Worm (Caenorhabditis elegans) whole organism, late embryonic: ENCODE measurements around the gene srp-1.

ENCODE experiments used
- K02D7.2 ChIP-seq: sonication (generic microtip); optimal IDR thresholded peaks from 2 replicates; lab custom pipeline; 2017; ENCODE audit warnings: mild to moderate bottlenecking, missing genetic modification characterization, missing compliant biosample characterization
- T23F11.4 ChIP-seq: fragments of 200-800 bp; sonication (Bioruptor generic); optimal IDR thresholded peaks from 2 replicates; lab custom pipeline; 2018; ENCODE audit warnings: mild to moderate bottlenecking, missing genetic modification characterization, missing compliant biosample characterization
- Y22D7AL.16 ChIP-seq: sonication (generic microtip); optimal IDR thresholded peaks from 2 replicates; lab custom pipeline; 2016; ENCODE audit warnings: missing genetic modification characterization, missing compliant biosample characterization
- ahr-1 ChIP-seq: sonication (generic microtip); optimal IDR thresholded peaks from 2 replicates; lab custom pipeline; 2016; ENCODE audit warnings: missing genetic modification characterization, missing compliant biosample characterization
- ama-1 ChIP-seq: fragments of 150-350 bp; optimal IDR thresholded peaks from 2 replicates; lab custom pipeline; 2014
- ceh-14 ChIP-seq: sonication (generic microtip); optimal IDR thresholded peaks from 2 replicates; lab custom pipeline; 2016; ENCODE audit warnings: missing genotype, missing genetic modification characterization, missing compliant biosample characterization
- ceh-19 ChIP-seq: fragments of 200-800 bp; sonication (Bioruptor generic); optimal IDR thresholded peaks from 2 replicates; lab custom pipeline; 2018; ENCODE audit warnings: mild to moderate bottlenecking, missing genetic modification characterization, missing compliant biosample characterization
- ceh-2 ChIP-seq: sonication (generic microtip); optimal IDR thresholded peaks from 2 replicates; lab custom pipeline; 2016; ENCODE audit warnings: missing genotype, missing genetic modification characterization, missing compliant biosample characterization
- ceh-24 ChIP-seq: sonication (generic microtip); optimal IDR thresholded peaks from 2 replicates; lab custom pipeline; 2016; ENCODE audit warnings: mild to moderate bottlenecking, missing genetic modification characterization, missing compliant biosample characterization
- ceh-34 ChIP-seq: sonication (generic microtip); optimal IDR thresholded peaks from 2 replicates; lab custom pipeline; 2016; ENCODE audit warnings: mild to moderate bottlenecking, missing genetic modification characterization, missing compliant biosample characterization
- ceh-48 ChIP-seq: sonication (generic microtip); optimal IDR thresholded peaks from 2 replicates; lab custom pipeline; 2016; ENCODE audit warnings: missing genetic modification characterization, inconsistent platforms, missing compliant biosample characterization
- ceh-9 ChIP-seq: sonication (generic microtip); optimal IDR thresholded peaks from 2 replicates; lab custom pipeline; 2016; ENCODE audit warnings: mild to moderate bottlenecking, missing genetic modification characterization, inconsistent platforms, missing compliant biosample characterization
- che-1 ChIP-seq: sonication (generic microtip); optimal IDR thresholded peaks from 2 replicates; lab custom pipeline; 2016; ENCODE audit warnings: mild to moderate bottlenecking, missing genetic modification characterization, missing compliant biosample characterization
- dmd-4 ChIP-seq: sonication (generic microtip); optimal IDR thresholded peaks from 2 replicates; lab custom pipeline; 2016; ENCODE audit warnings: borderline replicate concordance, missing genetic modification characterization, missing compliant biosample characterization
- elt-4 ChIP-seq: sonication (generic microtip); optimal IDR thresholded peaks from 2 replicates; lab custom pipeline; 2016; ENCODE audit warnings: missing genetic modification characterization, missing compliant biosample characterization
- ets-4 ChIP-seq: sonication (generic microtip); optimal IDR thresholded peaks from 2 replicates; lab custom pipeline; 2016; ENCODE audit warnings: missing genetic modification characterization, missing compliant biosample characterization
- eyg-1 ChIP-seq: sonication (generic microtip); optimal IDR thresholded peaks from 2 replicates; lab custom pipeline; 2016; ENCODE audit warnings: missing genotype, missing genetic modification characterization, missing compliant biosample characterization
- fax-1 ChIP-seq: sonication (generic microtip); optimal IDR thresholded peaks from 2 replicates; lab custom pipeline; 2016; ENCODE audit warnings: missing genotype, missing genetic modification characterization, missing compliant biosample characterization
- fkh-10 ChIP-seq: fragments of 150-350 bp; optimal IDR thresholded peaks from 2 replicates; lab custom pipeline; 2014; ENCODE audit warnings: missing biosample characterization, missing genetic modification reagents, missing genetic modification characterization
- fkh-6 ChIP-seq: sonication (generic microtip); optimal IDR thresholded peaks from 2 replicates; lab custom pipeline; 2016; ENCODE audit warnings: missing genetic modification characterization, missing compliant biosample characterization
- gmeb-2 ChIP-seq: sonication (generic microtip); optimal IDR thresholded peaks from 2 replicates; lab custom pipeline; 2016; ENCODE audit warnings: missing genetic modification characterization, inconsistent platforms, missing compliant biosample characterization
- hlh-30 ChIP-seq: sonication (generic microtip); optimal IDR thresholded peaks from 2 replicates; lab custom pipeline; 2017; ENCODE audit warnings: antibody characterized with exemption, missing genetic modification characterization, missing compliant biosample characterization; ENCODE audit not compliant: insufficient read depth
- hlh-8 ChIP-seq: sonication (generic microtip); optimal IDR thresholded peaks from 2 replicates; lab custom pipeline; 2016; ENCODE audit warnings: missing genotype, missing genetic modification characterization, missing compliant biosample characterization
- lim-6 ChIP-seq: sonication (generic microtip); optimal IDR thresholded peaks from 2 replicates; lab custom pipeline; 2016; ENCODE audit warnings: missing genetic modification characterization, missing compliant biosample characterization
- nhr-11 ChIP-seq: fragments of 150-350 bp; optimal IDR thresholded peaks from 2 replicates; lab custom pipeline; 2014; ENCODE audit warnings: missing biosample characterization, missing genetic modification characterization
- odd-2 ChIP-seq: sonication (generic microtip); optimal IDR thresholded peaks from 2 replicates; lab custom pipeline; 2017; ENCODE audit warnings: antibody characterized with exemption, mild to moderate bottlenecking, missing genetic modification characterization, missing compliant biosample characterization
- pag-3 ChIP-seq: sonication (generic microtip); optimal IDR thresholded peaks from 2 replicates; lab custom pipeline; 2016; ENCODE audit warnings: missing compliant biosample characterization, missing genetic modification characterization, borderline replicate concordance
- pat-9 ChIP-seq: fragments of 200-800 bp; sonication (Bioruptor generic); optimal IDR thresholded peaks from 2 replicates; lab custom pipeline; 2018; ENCODE audit warnings: mild to moderate bottlenecking, missing genetic modification characterization, moderate library complexity, missing compliant biosample characterization
- pros-1 ChIP-seq: fragments of 150-350 bp; optimal IDR thresholded peaks from 2 replicates; lab custom pipeline; 2014; ENCODE audit warnings: missing biosample characterization, missing genetic modification reagents, missing genetic modification characterization
- ref-2 ChIP-seq: sonication (generic microtip); optimal IDR thresholded peaks from 2 replicates; lab custom pipeline; 2016; ENCODE audit warnings: missing genetic modification characterization, missing compliant biosample characterization
- rnt-1 ChIP-seq: sonication (generic microtip); optimal IDR thresholded peaks from 2 replicates; lab custom pipeline; 2016; ENCODE audit warnings: missing genetic modification characterization, missing compliant biosample characterization
- sdc-2 ChIP-seq: sonication (generic microtip); optimal IDR thresholded peaks from 2 replicates; lab custom pipeline; 2016; ENCODE audit warnings: missing genotype, missing genetic modification characterization, missing compliant biosample characterization
- syd-9 ChIP-seq: sonication (generic microtip); optimal IDR thresholded peaks from 2 replicates; lab custom pipeline; 2016; ENCODE audit warnings: mild to moderate bottlenecking, missing genetic modification characterization, moderate library complexity, missing compliant biosample characterization
- tbx-2 ChIP-seq: sonication (generic microtip); optimal IDR thresholded peaks from 2 replicates; lab custom pipeline; 2016; ENCODE audit warnings: missing genetic modification characterization, missing compliant biosample characterization
- unc-55 ChIP-seq: sonication (generic microtip); optimal IDR thresholded peaks from 2 replicates; lab custom pipeline; 2017; ENCODE audit warnings: missing biosample characterization, missing genetic modification reagents, missing genetic modification characterization
- ztf-16 ChIP-seq: sonication (generic microtip); optimal IDR thresholded peaks from 2 replicates; lab custom pipeline; 2017; ENCODE audit warnings: missing genetic modification characterization, missing compliant biosample characterization

The srp-1 gene

DNA sequence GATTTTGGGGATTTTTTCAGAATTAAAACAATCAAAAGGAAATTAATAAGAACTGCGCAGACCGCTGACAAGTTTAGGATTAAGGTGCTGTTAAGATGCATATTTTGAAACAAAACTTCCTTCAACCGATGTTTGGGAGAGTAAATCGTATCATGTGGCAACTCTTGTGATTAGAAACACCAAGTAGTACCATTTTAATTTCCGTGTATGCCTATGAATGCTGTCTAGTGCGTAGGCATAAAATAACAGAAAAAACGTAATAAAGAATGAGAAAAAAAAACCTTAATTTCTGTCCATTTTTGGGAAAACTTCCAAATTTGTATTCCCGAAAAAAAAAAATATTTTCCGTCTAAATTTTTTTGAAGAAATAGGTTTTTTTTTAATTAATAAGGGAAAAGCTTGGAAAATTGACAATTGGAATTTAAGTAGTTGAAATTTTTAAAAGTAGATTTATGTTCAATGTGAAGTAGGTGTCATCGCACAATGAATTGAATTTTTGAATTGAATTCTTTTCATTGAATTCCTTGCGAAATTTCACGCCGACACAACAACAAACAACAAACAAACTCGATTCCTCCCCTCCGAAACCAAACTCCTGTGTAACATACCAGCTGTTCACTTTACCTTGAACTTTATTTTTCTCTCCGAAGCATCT is at the start of gene srp-1, which contains the start of gene str-262:
Gene srp-1, plus strand, starts transcription at position 605 of the 655 bp plus-strand sequence.
Gene str-262, minus strand, starts transcription at position 101 of the 655 bp plus-strand sequence.
- TF ChIP-seq hlh-30 (tag; lab: Kevin White, UChicago): no peak
- no peak for TF ChIP-seq ceh-24
- no peak for TF ChIP-seq ama-1 (lab: Kevin White, UChicago)
- no peak for TF ChIP-seq elt-4 (tag; lab: Kevin White, UChicago)
- TF ChIP-seq che-1 (tag; lab: Kevin White, UChicago): no peak
- TF ChIP-seq unc-55: no peak
- TF ChIP-seq ahr-1 (tag; lab: Kevin White, UChicago): no peak
- TF ChIP-seq K02D7.2: no peak
- TF ChIP-seq gmeb-2: no peak
- no peak for TF ChIP-seq pag-3
- no peak for TF ChIP-seq fkh-6 (tag; lab: Kevin White, UChicago)

DNA sequence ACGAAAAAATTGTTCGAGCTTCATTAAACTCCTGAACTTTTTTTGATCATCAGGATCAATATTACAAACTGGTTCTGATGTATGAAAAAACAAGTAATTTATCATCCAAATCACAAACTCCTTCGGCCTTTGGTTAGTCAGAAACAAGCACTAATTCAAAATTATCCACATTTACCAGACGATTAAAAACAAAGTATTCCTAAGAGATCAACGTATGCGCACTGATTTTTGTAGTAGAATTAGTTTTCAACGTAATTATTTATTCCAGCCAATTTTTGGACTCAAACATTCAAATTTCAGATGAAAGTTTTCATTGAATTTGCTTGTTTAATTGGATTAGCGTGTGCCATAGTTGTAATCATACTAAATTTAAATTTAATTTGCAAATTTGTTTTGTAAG is 46.2 kb upstream of the srp-1 start, which contains the start of gene srbc-38:
Gene srbc-38, plus strand, starts transcription at position 301 of the 400 bp plus-strand sequence.
- TF ChIP-seq ceh-14 (tag; lab: Kevin White, UChicago) (no peak), ceh-24 (no peak), hlh-30 (tag; lab: Kevin White, UChicago) (no peak), Y22D7AL.16 (tag; lab: Kevin White, UChicago) (no peak), rnt-1 (tag; lab: Kevin White, UChicago) (no peak), K02D7.2 (no peak), ref-2 (tag; lab: Kevin White, UChicago) (no peak)

DNA sequence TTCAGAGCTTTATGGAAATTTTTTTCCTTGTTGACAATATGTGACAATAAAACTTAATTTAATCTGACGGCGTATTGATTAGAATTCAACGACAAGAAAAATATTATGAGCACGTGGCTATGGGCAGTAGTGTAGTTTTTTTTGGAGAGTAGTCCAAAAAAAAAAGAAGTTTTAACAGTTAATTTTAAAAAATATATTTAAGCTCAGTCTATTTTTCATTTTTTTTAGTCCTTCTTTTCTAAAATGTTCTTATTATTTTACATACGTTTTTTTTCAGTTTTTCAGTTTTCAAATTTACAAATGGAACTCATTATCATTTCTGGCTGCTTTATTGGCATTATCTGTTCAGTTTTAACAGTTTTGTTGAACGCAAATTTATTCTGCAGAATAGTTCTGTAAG is 44.3 kb upstream of the srp-1 start, which contains the start of gene srbc-39:
Gene srbc-39, plus strand, starts transcription at position 301 of the 400 bp plus-strand sequence.
- TF ChIP-seq ceh-2 (no peak), ahr-1 (tag; lab: Kevin White, UChicago) (no peak), sdc-2 (tag; lab: Kevin White, UChicago) (no peak), ceh-19 (GFP tag; lab: Kevin White, UChicago) (no peak), T23F11.4 (GFP tag; lab: Kevin White, UChicago) (no peak), fax-1 (tag; lab: Kevin White, UChicago) (no peak), ceh-9 (tag; lab: Kevin White, UChicago) (no peak), ceh-34 (tag; lab: Kevin White, UChicago) (no peak), ceh-48 (tag; lab: Kevin White, UChicago) (no peak), ref-2 (tag; lab: Kevin White, UChicago) (no peak), hlh-30 (tag; lab: Kevin White, UChicago) (no peak), fkh-10 (no peak)

DNA sequence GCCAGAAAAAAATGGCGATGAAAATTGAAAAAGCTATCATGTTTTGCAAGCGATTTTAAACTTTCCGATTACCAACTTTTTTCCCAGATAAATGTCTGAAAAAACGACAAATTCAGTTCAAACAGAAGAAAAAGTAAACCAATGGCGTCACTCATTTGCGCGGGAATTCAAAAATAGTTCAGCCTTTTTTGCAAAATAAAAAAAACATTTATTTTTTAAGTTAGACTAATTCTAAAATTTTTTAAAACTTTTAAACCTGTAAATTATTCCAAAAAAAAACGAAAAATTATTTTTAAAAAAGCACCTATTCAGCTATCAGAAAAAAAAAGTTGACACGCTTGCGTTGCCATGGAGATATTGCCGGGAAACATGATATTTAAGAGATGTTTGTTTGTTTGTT is 40.2 kb upstream of the srp-1 start, which contains the start of gene cyp-33C11:
Gene cyp-33C11, minus strand, starts transcription at position 101 of the 400 bp plus-strand sequence.
- no peak for TF ChIP-seq odd-2 (tag; lab: Kevin White, UChicago)
- TF ChIP-seq lim-6: no peak
- no peak for TF ChIP-seq tbx-2 (tag; lab: Kevin White, UChicago)
- no peak for TF ChIP-seq rnt-1 (tag; lab: Kevin White, UChicago)
- no peak for TF ChIP-seq hlh-8 (tag; lab: Kevin White, UChicago)
- no peak for TF ChIP-seq unc-55
- no peak for TF ChIP-seq ztf-16
- TF ChIP-seq dmd-4 (tag; lab: Kevin White, UChicago): no peak
- TF ChIP-seq syd-9 (tag; lab: Kevin White, UChicago): no peak
- no peak for TF ChIP-seq pros-1 (tag; lab: Kevin White, UChicago)
- TF ChIP-seq nhr-11: no peak
- TF ChIP-seq eyg-1 (tag; lab: Kevin White, UChicago): no peak
- TF ChIP-seq fax-1 (tag; lab: Kevin White, UChicago): no peak
- no peak for TF ChIP-seq sdc-2 (tag; lab: Kevin White, UChicago)
- TF ChIP-seq ceh-24: no peak
- TF ChIP-seq ceh-2: no peak
- no peak for TF ChIP-seq ama-1 (lab: Kevin White, UChicago)
- no peak for TF ChIP-seq ets-4 (tag; lab: Kevin White, UChicago)
- no peak for TF ChIP-seq pat-9 (tag; lab: Kevin White, UChicago)
- TF ChIP-seq, all 69 proteins: peak for 0
